Worm (Caenorhabditis elegans) whole organism, late embryonic: ENCODE measurements around the gene B0513.90.

Experiments used
- ceh-22 ChIP-seq: sonication (generic microtip); optimal IDR thresholded peaks from 2 replicates; lab custom pipeline; 2017; ENCODE audit warnings: missing biosample characterization, missing genetic modification characterization
- ceh-9 ChIP-seq: sonication (generic microtip); optimal IDR thresholded peaks from 2 replicates; lab custom pipeline; 2016; ENCODE audit warnings: mild to moderate bottlenecking, missing genetic modification characterization, inconsistent platforms, missing compliant biosample characterization
- elt-4 ChIP-seq: sonication (generic microtip); optimal IDR thresholded peaks from 2 replicates; lab custom pipeline; 2016; ENCODE audit warnings: missing genetic modification characterization, missing compliant biosample characterization
- fax-1 ChIP-seq: sonication (generic microtip); optimal IDR thresholded peaks from 2 replicates; lab custom pipeline; 2016; ENCODE audit warnings: missing genotype, missing genetic modification characterization, missing compliant biosample characterization
- hlh-13 ChIP-seq: fragments of 200-800 bp; sonication (Bioruptor generic); optimal IDR thresholded peaks from 2 replicates; lab custom pipeline; 2018; ENCODE audit warnings: mild to moderate bottlenecking, missing genetic modification characterization, missing compliant biosample characterization
- mec-3 ChIP-seq: sonication (generic microtip); optimal IDR thresholded peaks from 2 replicates; lab custom pipeline; 2016; ENCODE audit warnings: borderline replicate concordance, missing genetic modification characterization, missing compliant biosample characterization
- nfya-1 ChIP-seq: sonication (generic microtip); optimal IDR thresholded peaks from 2 replicates; lab custom pipeline; 2017; ENCODE audit warnings: missing genetic modification characterization, mild to moderate bottlenecking, missing compliant biosample characterization, antibody characterized with exemption, moderate library complexity
- odd-2 ChIP-seq: sonication (generic microtip); optimal IDR thresholded peaks from 2 replicates; lab custom pipeline; 2017; ENCODE audit warnings: antibody characterized with exemption, mild to moderate bottlenecking, missing genetic modification characterization, missing compliant biosample characterization
- sox-2 ChIP-seq: fragments of 200-800 bp; sonication (Bioruptor generic); IDR thresholded peaks from 2 replicates; pipeline ENCODE4 v1.3.6; 2022; ENCODE audit warnings: missing genetic modification reagents, missing genetic modification characterization, missing compliant biosample characterization
- unc-55 ChIP-seq: sonication (generic microtip); optimal IDR thresholded peaks from 2 replicates; lab custom pipeline; 2017; ENCODE audit warnings: missing biosample characterization, missing genetic modification reagents, missing genetic modification characterization

- TF ChIP-seq ceh-9 (tag; lab: Kevin White, UChicago) (no peak), sox-2 (GFP tag; lab: Robert Waterston, UW) (no peak), mec-3 (tag; lab: Kevin White, UChicago) (no peak), hlh-13 (GFP tag; lab: Kevin White, UChicago) (no peak), ceh-22 (tag; lab: Kevin White, UChicago) (no peak), nfya-1 (tag; lab: Kevin White, UChicago) (no peak), fax-1 (tag; lab: Kevin White, UChicago) (no peak), elt-4 (tag; lab: Kevin White, UChicago) (no peak), unc-55 (GFP tag; lab: Kevin White, UChicago) (no peak), odd-2 (tag; lab: Kevin White, UChicago) (no peak)
Observed at ce11 chrIV:13870085-13870484, 3.2 kb downstream of the B0513.90 start.
